Worm (Caenorhabditis elegans) whole organism, L3 larva: ENCODE data around the gene C47E8.1.

Experiments
- ceh-82 ChIP-seq: fragments of 150-350 bp; optimal IDR thresholded peaks from 2 replicates; lab custom pipeline; 2014; ENCODE audit warnings: missing biosample characterization, missing genetic modification characterization
- egl-27 ChIP-seq: sonication (generic microtip); optimal IDR thresholded peaks from 4 replicates; lab custom pipeline; 2017; ENCODE audit warnings: missing biosample characterization, missing genetic modification reagents, missing genetic modification characterization
- lin-39 ChIP-seq: fragments of 150-350 bp; optimal IDR thresholded peaks from 2 replicates; lab custom pipeline; 2018; ENCODE audit warnings: missing biosample characterization, missing genetic modification reagents, missing genetic modification characterization
- mdl-1 ChIP-seq: fragments of 150-350 bp; optimal IDR thresholded peaks from 2 replicates; lab custom pipeline; 2014; ENCODE audit warnings: missing biosample characterization, missing genetic modification characterization
- nhr-12 ChIP-seq: fragments of 150-350 bp; optimal IDR thresholded peaks from 2 replicates; lab custom pipeline; 2014; ENCODE audit warnings: missing biosample characterization, missing genetic modification characterization
- nhr-25 ChIP-seq: sonication (generic microtip); optimal IDR thresholded peaks from 2 replicates; lab custom pipeline; 2017; ENCODE audit warnings: missing biosample characterization, missing genetic modification characterization
- nhr-28 ChIP-seq: fragments of 150-350 bp; optimal IDR thresholded peaks from 2 replicates; lab custom pipeline; 2014; ENCODE audit warnings: missing biosample characterization, missing genetic modification characterization
- nhr-76 ChIP-seq: fragments of 150-350 bp; sonication (generic microtip); optimal IDR thresholded peaks from 5 replicates; lab custom pipeline; 2014; ENCODE audit warnings: missing biosample characterization, missing genetic modification characterization
- nhr-77 ChIP-seq: fragments of 150-350 bp; optimal IDR thresholded peaks from 2 replicates; lab custom pipeline; 2014; ENCODE audit warnings: missing biosample characterization, missing genetic modification characterization
- snpc-4 ChIP-seq: fragments of 150-350 bp; optimal IDR thresholded peaks from 2 replicates; lab custom pipeline; 2014; ENCODE audit warnings: missing biosample characterization, missing genetic modification characterization
- unc-62 ChIP-seq: fragments of 150-350 bp; sonication (generic microtip); optimal IDR thresholded peaks from 4 replicates; lab custom pipeline; 2014; ENCODE audit warnings: missing biosample characterization, missing genetic modification reagents, missing genetic modification characterization
- zag-1 ChIP-seq: fragments of 150-350 bp; optimal IDR thresholded peaks from 2 replicates; lab custom pipeline; 2014; ENCODE audit warnings: missing biosample characterization, missing genetic modification characterization
- ztf-4 ChIP-seq: fragments of 150-350 bp; optimal IDR thresholded peaks from 2 replicates; lab custom pipeline; 2014; ENCODE audit warnings: missing biosample characterization, missing genetic modification characterization

ce11 chrV:14620311-14620710, 45.5 kb upstream of the C47E8.1 start:
- TF ChIP-seq zag-1 (tag; lab: Kevin White, UChicago) = no peak
- TF ChIP-seq snpc-4 (tag; lab: Kevin White, UChicago) = no peak
- no peak for TF ChIP-seq nhr-77 (tag; lab: Kevin White, UChicago)
- no peak for TF ChIP-seq nhr-12
- TF ChIP-seq mdl-1 (tag; lab: Kevin White, UChicago) = no peak
- TF ChIP-seq egl-27 (tag; lab: Kevin White, UChicago) = no peak
- TF ChIP-seq nhr-76 (tag; lab: Kevin White, UChicago) = no peak
- no peak for TF ChIP-seq ztf-4
- no peak for TF ChIP-seq nhr-25
- TF ChIP-seq unc-62 (GFP tag; lab: Kevin White, UChicago) = no peak
- TF ChIP-seq ceh-82 = no peak
- no peak for TF ChIP-seq lin-39 (tag; lab: Kevin White, UChicago)
- no peak for TF ChIP-seq nhr-28
